Worm (Caenorhabditis elegans) whole organism, L4 larva: ENCODE measurements around the gene F09E5.11.

Experiments
- Y48G9A.11 ChIP-seq: fragments of 200-800 bp; sonication (Bioruptor generic); IDR thresholded peaks from 2 replicates; pipeline ENCODE4 v1.3.6; 2022; ENCODE audit warnings: missing genetic modification reagents, missing genetic modification characterization, missing compliant biosample characterization
- aly-2 ChIP-seq: sonication (generic microtip); optimal IDR thresholded peaks from 2 replicates; lab custom pipeline; 2018; ENCODE audit warnings: missing biosample characterization, missing genetic modification characterization
- ama-1 ChIP-seq: fragments of 150-350 bp; optimal IDR thresholded peaks from 2 replicates; lab custom pipeline; 2014; ENCODE audit warnings: inconsistent platforms, mixed read lengths
- attf-4 ChIP-seq: sonication (generic microtip); optimal IDR thresholded peaks from 3 replicates; lab custom pipeline; 2017; ENCODE audit warnings: missing biosample characterization, missing genetic modification characterization
- hlh-11 ChIP-seq: fragments of 200-800 bp; sonication (Bioruptor generic); optimal IDR thresholded peaks from 2 replicates; lab custom pipeline; 2018; ENCODE audit warnings: mild to moderate bottlenecking, missing genetic modification characterization, missing compliant biosample characterization
- lin-39 ChIP-seq: fragments of 150-350 bp; optimal IDR thresholded peaks from 2 replicates; lab custom pipeline; 2014; ENCODE audit warnings: missing biosample characterization, missing genetic modification reagents, missing genetic modification characterization
- mep-1 ChIP-seq: fragments of 150-350 bp; sonication (generic microtip); optimal IDR thresholded peaks from 3 replicates; lab custom pipeline; 2014; ENCODE audit warnings: missing biosample characterization, missing genetic modification characterization
- nhr-25 ChIP-seq: sonication (generic microtip); optimal IDR thresholded peaks from 2 replicates; lab custom pipeline; 2017; ENCODE audit warnings: missing genetic modification characterization, mild to moderate bottlenecking, missing compliant biosample characterization, antibody characterized with exemption, moderate library complexity, borderline replicate concordance; ENCODE audit not compliant: insufficient read depth
- nhr-28 ChIP-seq: fragments of 150-350 bp; optimal IDR thresholded peaks from 2 replicates; lab custom pipeline; 2014; ENCODE audit warnings: missing biosample characterization, missing genetic modification characterization
- skn-1 ChIP-seq: fragments of 150-350 bp; optimal IDR thresholded peaks from 2 replicates; lab custom pipeline; 2014; ENCODE audit warnings: missing biosample characterization, missing genetic modification characterization
- spr-3 ChIP-seq: fragments of 200-800 bp; sonication (Bioruptor generic); optimal IDR thresholded peaks from 2 replicates; lab custom pipeline; 2018; ENCODE audit warnings: mild to moderate bottlenecking, missing genetic modification characterization, missing compliant biosample characterization
- zag-1 ChIP-seq: fragments of 150-350 bp; optimal IDR thresholded peaks from 2 replicates; lab custom pipeline; 2014; ENCODE audit warnings: missing biosample characterization, missing genetic modification characterization
- ztf-11 ChIP-seq: fragments of 150-350 bp; optimal IDR thresholded peaks from 2 replicates; lab custom pipeline; 2014; ENCODE audit warnings: missing biosample characterization, missing genetic modification characterization

DNA sequence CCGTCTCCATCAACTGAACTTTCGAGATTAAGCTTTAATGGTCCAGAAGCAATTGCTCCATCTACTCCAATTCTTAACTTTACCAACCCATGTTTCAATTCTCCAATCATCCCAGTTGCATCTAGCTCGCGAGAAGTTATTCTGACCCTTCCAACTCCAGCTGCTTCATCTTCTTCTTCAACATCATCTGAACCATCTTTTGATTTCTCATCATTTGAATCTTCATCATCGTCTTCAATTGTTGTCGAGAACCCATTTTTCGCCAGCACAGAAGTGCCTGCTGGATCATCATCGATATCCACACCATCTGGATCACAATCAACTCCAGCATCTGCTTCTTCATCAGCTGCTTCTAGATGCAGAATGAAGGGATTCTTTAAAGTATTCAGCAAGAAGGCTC lies 18.4 kb downstream of the F09E5.11 start:
- no peak for TF ChIP-seq ztf-11 (tag; lab: Kevin White, UChicago)
- TF ChIP-seq attf-4 (tag; lab: Kevin White, UChicago) = no peak
- TF ChIP-seq lin-39 (tag; lab: Kevin White, UChicago) = no peak
- no peak for TF ChIP-seq Y48G9A.11 (GFP tag; lab: Robert Waterston, UW)
- no peak for TF ChIP-seq nhr-25 (tag; lab: Kevin White, UChicago)
- TF ChIP-seq nhr-28 (tag; lab: Kevin White, UChicago) = no peak
- TF ChIP-seq hlh-11 (tag; lab: Kevin White, UChicago) = no peak
- TF ChIP-seq ama-1 = no peak
- TF ChIP-seq skn-1 = no peak
- no peak for TF ChIP-seq aly-2 (tag; lab: Kevin White, UChicago)
- no peak for TF ChIP-seq mep-1 (tag; lab: Kevin White, UChicago)
- no peak for TF ChIP-seq zag-1 (tag; lab: Kevin White, UChicago)
- TF ChIP-seq spr-3 (GFP tag; lab: Kevin White, UChicago) = no peak
